Worm (Caenorhabditis elegans) whole organism, L1 larva: Measurements from ENCODE around the gene che-12.
A peak's percentile ranks its signal among the peaks of the same experiment; 100 is the strongest.

ENCODE experiments used
- C04F5.9 ChIP-seq: sonication (generic microtip); optimal IDR thresholded peaks from 2 replicates; lab custom pipeline; 2016; ENCODE audit warnings: missing genetic modification characterization, missing compliant biosample characterization
- ama-1 ChIP-seq: fragments of 150-350 bp; optimal IDR thresholded peaks from 2 replicates; lab custom pipeline; 2014
- blmp-1 ChIP-seq: fragments of 150-350 bp; optimal IDR thresholded peaks from 2 replicates; lab custom pipeline; 2014; ENCODE audit warnings: missing biosample characterization, missing genetic modification characterization
- ceh-63 ChIP-seq: fragments of 200-800 bp; sonication (Bioruptor generic); optimal IDR thresholded peaks from 2 replicates; lab custom pipeline; 2018; ENCODE audit warnings: mild to moderate bottlenecking, missing genetic modification characterization, missing compliant biosample characterization
- ceh-8 ChIP-seq: fragments of 200-800 bp; sonication (Bioruptor generic); optimal IDR thresholded peaks from 2 replicates; lab custom pipeline; 2018; ENCODE audit warnings: mild to moderate bottlenecking, missing genetic modification characterization, moderate library complexity, missing compliant biosample characterization
- ceh-88 ChIP-seq: fragments of 200-800 bp; sonication (Bioruptor generic); IDR thresholded peaks from 2 replicates; pipeline ENCODE4 v1.3.6; 2022; ENCODE audit warnings: missing genetic modification characterization, missing compliant biosample characterization
- dpl-1 ChIP-seq, 3 experiments: fragments of 150-350 bp in 2 of 3; sonication (generic microtip) in 1 of 3; optimal IDR thresholded peaks; 2 replicates each; lab custom pipeline; 2014 to 2017; ENCODE audit warnings: missing biosample characterization in 3 of 3, missing genetic modification characterization in 3 of 3, missing genetic modification reagents in 3 of 3
- efl-1 ChIP-seq, 4 experiments: fragments of 150-350 bp; optimal IDR thresholded peaks in 3 of 4; peaks in 1 of 4; 1 replicate in 1 of 4; 2 replicates in 3 of 4; lab custom pipeline; 2014; ENCODE audit warnings: missing biosample characterization in 2 of 4, missing genetic modification characterization in 2 of 4, missing genetic modification reagents in 2 of 4
- efl-3 ChIP-seq: fragments of 200-800 bp; sonication (Bioruptor generic); optimal IDR thresholded peaks from 2 replicates; lab custom pipeline; 2018; ENCODE audit warnings: mild to moderate bottlenecking, missing genetic modification characterization, missing compliant biosample characterization
- egl-13 ChIP-seq: sonication (generic microtip); optimal IDR thresholded peaks from 2 replicates; lab custom pipeline; 2016; ENCODE audit warnings: missing genotype, missing genetic modification reagents, missing genetic modification characterization, missing compliant biosample characterization
- elt-3 ChIP-seq, 6 experiments: fragments of 150-350 bp in 1 of 6; sonication (generic microtip); optimal IDR thresholded peaks; 2 replicates each; lab custom pipeline; 2017 to 2018; ENCODE audit warnings: missing biosample characterization in 6 of 6, missing genetic modification characterization in 6 of 6, inconsistent platforms in 1 of 6
- ets-5 ChIP-seq: fragments of 200-800 bp; sonication (Bioruptor generic); IDR thresholded peaks from 2 replicates; pipeline ENCODE4 v1.3.6; 2022; ENCODE audit warnings: missing genetic modification characterization, missing compliant biosample characterization
- hlh-4 ChIP-seq: sonication (generic microtip); optimal IDR thresholded peaks from 2 replicates; lab custom pipeline; 2016; ENCODE audit warnings: mild to moderate bottlenecking, missing genetic modification characterization, missing compliant biosample characterization
- hpl-2 ChIP-seq: fragments of 150-350 bp; optimal IDR thresholded peaks from 2 replicates; lab custom pipeline; 2014; ENCODE audit warnings: missing biosample characterization, missing genetic modification reagents, missing genetic modification characterization
- lin-35 ChIP-seq, 2 experiments: fragments of 150-350 bp; optimal IDR thresholded peaks; 2 replicates each; lab custom pipeline; 2014; ENCODE audit warnings: missing biosample characterization in 2 of 2, missing genetic modification characterization in 2 of 2, missing genetic modification reagents in 2 of 2
- mef-2 ChIP-seq: fragments of 150-350 bp; optimal IDR thresholded peaks from 2 replicates; lab custom pipeline; 2014; ENCODE audit warnings: missing biosample characterization, missing genetic modification characterization
- nhr-11 ChIP-seq: fragments of 150-350 bp; optimal IDR thresholded peaks from 2 replicates; lab custom pipeline; 2014; ENCODE audit warnings: missing biosample characterization, missing genetic modification characterization
- nhr-19 ChIP-seq: fragments of 200-800 bp; sonication (Bioruptor generic); conservative IDR thresholded peaks from 2 replicates; pipeline ENCODE4 v1.3.6; 2022; ENCODE audit warnings: missing genetic modification characterization, missing compliant biosample characterization
- nhr-20 ChIP-seq: sonication (generic microtip); optimal IDR thresholded peaks from 2 replicates; lab custom pipeline; 2016; ENCODE audit warnings: mild to moderate bottlenecking, missing genetic modification characterization, missing compliant biosample characterization
- nhr-237 ChIP-seq: fragments of 150-350 bp; optimal IDR thresholded peaks from 2 replicates; lab custom pipeline; 2014; ENCODE audit warnings: missing biosample characterization, missing genetic modification characterization
- nhr-71 ChIP-seq: sonication (generic microtip); optimal IDR thresholded peaks from 2 replicates; lab custom pipeline; 2016; ENCODE audit warnings: mild to moderate bottlenecking, missing genetic modification characterization, moderate library complexity, missing compliant biosample characterization
- nhr-76 ChIP-seq: sonication (generic microtip); optimal IDR thresholded peaks from 2 replicates; lab custom pipeline; 2017; ENCODE audit warnings: missing biosample characterization, missing genetic modification characterization
- nhr-77 ChIP-seq: fragments of 150-350 bp; optimal IDR thresholded peaks from 2 replicates; lab custom pipeline; 2014; ENCODE audit warnings: missing biosample characterization, missing genetic modification characterization
- nhr-90 ChIP-seq: sonication (generic microtip); optimal IDR thresholded peaks from 2 replicates; lab custom pipeline; 2016; ENCODE audit warnings: mild to moderate bottlenecking, missing genetic modification characterization, missing compliant biosample characterization; ENCODE audit not compliant: poor library complexity
- pqm-1 ChIP-seq: sonication (generic microtip); optimal IDR thresholded peaks from 3 replicates; lab custom pipeline; 2017; ENCODE audit warnings: missing biosample characterization, missing genetic modification characterization
- rnt-1 ChIP-seq: sonication (generic microtip); optimal IDR thresholded peaks from 2 replicates; lab custom pipeline; 2016; ENCODE audit warnings: mild to moderate bottlenecking, missing genetic modification characterization, moderate library complexity, missing compliant biosample characterization
- sup-37 ChIP-seq: fragments of 200-800 bp; sonication (Bioruptor generic); optimal IDR thresholded peaks from 2 replicates; lab custom pipeline; 2018; ENCODE audit warnings: mild to moderate bottlenecking, missing genetic modification characterization, missing compliant biosample characterization
- swsn-7 ChIP-seq: sonication (generic microtip); optimal IDR thresholded peaks from 2 replicates; lab custom pipeline; 2016; ENCODE audit warnings: missing genetic modification characterization, missing compliant biosample characterization
- tbx-2 ChIP-seq: sonication (generic microtip); optimal IDR thresholded peaks from 2 replicates; lab custom pipeline; 2016; ENCODE audit warnings: missing genetic modification characterization, missing compliant biosample characterization
- unc-130 ChIP-seq: fragments of 150-350 bp; optimal IDR thresholded peaks from 2 replicates; lab custom pipeline; 2017; ENCODE audit warnings: missing biosample characterization, missing genetic modification characterization, inconsistent platforms
- unc-62 ChIP-seq: fragments of 150-350 bp; optimal IDR thresholded peaks from 2 replicates; lab custom pipeline; 2014; ENCODE audit warnings: missing biosample characterization, missing genetic modification reagents, missing genetic modification characterization
- unc-86 ChIP-seq: sonication (generic microtip); optimal IDR thresholded peaks from 2 replicates; lab custom pipeline; 2016; ENCODE audit warnings: missing genetic modification characterization, missing compliant biosample characterization
- unc-98 ChIP-seq: fragments of 200-800 bp; sonication (Bioruptor generic); IDR thresholded peaks from 2 replicates; pipeline ENCODE4 v1.3.6; 2022; ENCODE audit warnings: missing genetic modification characterization, missing compliant biosample characterization
- xbp-1 ChIP-seq: sonication (generic microtip); optimal IDR thresholded peaks from 2 replicates; lab custom pipeline; 2016; ENCODE audit warnings: missing genetic modification characterization, missing compliant biosample characterization
- zag-1 ChIP-seq: fragments of 150-350 bp; optimal IDR thresholded peaks from 2 replicates; lab custom pipeline; 2014; ENCODE audit warnings: missing biosample characterization, missing genetic modification characterization

Gene che-12

ce11 chrV:10320101-10320761 is 13.0 kb upstream of the che-12 start, which contains the start of the genes gna-1 and B0024.13 (continued):
- peak; percentile 50 to 59 for TF ChIP-seq lin-35 (GFP tag; optimal IDR thresholded peaks at IDR 0.05; lab: Kevin White, UChicago)
- peak; percentile 79 for TF ChIP-seq swsn-7 (tag; lab: Kevin White, UChicago)
- no peak for TF ChIP-seq ceh-63 (GFP tag; lab: Kevin White, UChicago)
- no peak for TF ChIP-seq nhr-237 (tag; lab: Kevin White, UChicago)
- peak; percentile 60 for TF ChIP-seq blmp-1 (tag; lab: Kevin White, UChicago)
- TF ChIP-seq efl-3 (GFP tag; lab: Kevin White, UChicago), result no peak
- peak; percentile 78 for TF ChIP-seq xbp-1
- no peak for TF ChIP-seq sup-37
- TF ChIP-seq nhr-76, result no peak
- peak; percentile 45 for TF ChIP-seq unc-86 (tag; lab: Kevin White, UChicago)
- peak; percentile 37 to 62 (median 58) for TF ChIP-seq dpl-1 (GFP tag; optimal IDR thresholded peaks at IDR 0.05; lab: Kevin White, UChicago)
- no peak; the same call in 1 of the 2 replicates for TF ChIP-seq unc-98 (GFP tag; lab: Robert Waterston, UW)
- TF ChIP-seq nhr-19 (GFP tag; lab: Robert Waterston, UW), result peak; percentile 72
- no peak for TF ChIP-seq hlh-4 (tag; lab: Kevin White, UChicago)
- peak; percentile 87 for TF ChIP-seq tbx-2 (tag; lab: Kevin White, UChicago)
- TF ChIP-seq unc-130 (tag; lab: Kevin White, UChicago), result peak; percentile 33
- TF ChIP-seq elt-3 (tag; optimal IDR thresholded peaks at IDR 0.05; lab: Kevin White, UChicago), result no peak
- TF ChIP-seq nhr-77 (tag; lab: Kevin White, UChicago), result peak; percentile 35
- peak; percentile 85 for TF ChIP-seq nhr-71
- TF ChIP-seq ceh-88 (GFP tag; lab: Robert Waterston, UW), result peak; percentile 22; the same call in 1 of the 2 replicates

- no peak for TF ChIP-seq unc-62 (GFP tag; lab: Kevin White, UChicago)
- no peak for TF ChIP-seq nhr-71
- TF ChIP-seq egl-13, result no peak
- TF ChIP-seq efl-1 (optimal IDR thresholded peaks at IDR 0.05; lab: Kevin White, UChicago), result no peak
- peak in 1 of 2 experiments; percentile 70 for TF ChIP-seq efl-1 (GFP tag; optimal IDR thresholded peaks at IDR 0.05 in 1 of 2; lab: Kevin White, UChicago)
- TF ChIP-seq unc-98 (GFP tag; lab: Robert Waterston, UW), result no peak
- no peak for TF ChIP-seq nhr-11 (tag; lab: Kevin White, UChicago)
Measured at ce11 chrV:10319434-10319833, 12.3 kb upstream of the che-12 start, which contains the start of gene B0024.11. Gene B0024.11, minus strand, starts transcription at chrV:10319534.

ce11 chrV:10317294-10317693 is 10.1 kb upstream of the che-12 start, which contains the start of gene asps-1:
Gene asps-1, minus strand, starts transcription at chrV:10317394.
- no peak for TF ChIP-seq nhr-237 (tag; lab: Kevin White, UChicago)
- TF ChIP-seq ets-5 (GFP tag; lab: Robert Waterston, UW), result no peak
- TF ChIP-seq nhr-90, result no peak
- no peak for TF ChIP-seq nhr-20 (tag; lab: Kevin White, UChicago)
- no peak for TF ChIP-seq nhr-77 (tag; lab: Kevin White, UChicago)
- no peak for TF ChIP-seq C04F5.9 (tag; lab: Kevin White, UChicago)
- TF ChIP-seq mef-2 (tag; lab: Kevin White, UChicago), result no peak
- no peak for TF ChIP-seq efl-3 (GFP tag; lab: Kevin White, UChicago)
- no peak for TF ChIP-seq hpl-2
- TF ChIP-seq ceh-88 (GFP tag; lab: Robert Waterston, UW), result no peak
- no peak for TF ChIP-seq pqm-1 (tag; lab: Kevin White, UChicago)
- no peak for TF ChIP-seq ama-1
- no peak for TF ChIP-seq zag-1 (tag; lab: Kevin White, UChicago)
- TF ChIP-seq swsn-7 (tag; lab: Kevin White, UChicago), result no peak
- no peak for TF ChIP-seq ceh-8 (GFP tag; lab: Kevin White, UChicago)

ce11 chrV:10314371-10314770 is 7.2 kb upstream of the che-12 start, which contains the start of gene trx-2:
Gene trx-2, plus strand, starts transcription at chrV:10314671.
- TF ChIP-seq egl-13 (no peak), dpl-1 (GFP tag; optimal IDR thresholded peaks at IDR 0.05; lab: Kevin White, UChicago) (no peak), rnt-1 (tag; lab: Kevin White, UChicago) (no peak)
